Worm (Caenorhabditis elegans) whole organism, L2 larva: Measurements from ENCODE around the gene valv-1.
A peak's percentile ranks its signal among the peaks of the same experiment; 100 is the strongest.

Experiments
- C34F6.9 ChIP-seq: fragments of 150-350 bp; optimal IDR thresholded peaks from 2 replicates; lab custom pipeline; 2014; ENCODE audit warnings: missing biosample characterization, missing genetic modification characterization
- F13H6.1 ChIP-seq: sonication (generic microtip); optimal IDR thresholded peaks from 2 replicates; lab custom pipeline; 2016; ENCODE audit warnings: missing genetic modification characterization, missing compliant biosample characterization
- R02D3.7 ChIP-seq: fragments of 150-350 bp; optimal IDR thresholded peaks from 2 replicates; lab custom pipeline; 2014; ENCODE audit warnings: missing biosample characterization, missing genetic modification characterization
- Y55F3AM.14 ChIP-seq: fragments of 200-800 bp; sonication (Bioruptor generic); optimal IDR thresholded peaks from 2 replicates; lab custom pipeline; 2018; ENCODE audit warnings: mild to moderate bottlenecking, missing genetic modification characterization, missing compliant biosample characterization
- ZK546.5 ChIP-seq: sonication (generic microtip); optimal IDR thresholded peaks from 2 replicates; lab custom pipeline; 2017; ENCODE audit warnings: missing biosample characterization, missing genetic modification characterization
- alr-1 ChIP-seq: fragments of 150-350 bp; optimal IDR thresholded peaks from 2 replicates; lab custom pipeline; 2014; ENCODE audit warnings: missing biosample characterization, missing genetic modification characterization
- aly-2 ChIP-seq: fragments of 150-350 bp; optimal IDR thresholded peaks from 2 replicates; lab custom pipeline; 2014; ENCODE audit warnings: missing biosample characterization, missing genetic modification characterization
- blmp-1 ChIP-seq: sonication (generic microtip); optimal IDR thresholded peaks from 2 replicates; lab custom pipeline; 2017; ENCODE audit warnings: missing genetic modification characterization, mild to moderate bottlenecking, missing compliant biosample characterization, antibody characterized with exemption, moderate library complexity; ENCODE audit not compliant: insufficient read depth
- ceh-16 ChIP-seq: fragments of 150-350 bp; optimal IDR thresholded peaks from 2 replicates; lab custom pipeline; 2014; ENCODE audit warnings: missing biosample characterization, missing genetic modification characterization
- crh-2 ChIP-seq: sonication (generic microtip); optimal IDR thresholded peaks from 2 replicates; lab custom pipeline; 2017; ENCODE audit warnings: missing biosample characterization, missing genetic modification characterization
- dmd-4 ChIP-seq: sonication (generic microtip); optimal IDR thresholded peaks from 2 replicates; lab custom pipeline; 2017; ENCODE audit warnings: missing biosample characterization, missing genetic modification characterization
- egl-27 ChIP-seq: sonication (generic microtip); optimal IDR thresholded peaks from 3 replicates; lab custom pipeline; 2017; ENCODE audit warnings: missing biosample characterization, missing genetic modification reagents, missing genetic modification characterization
- elt-3 ChIP-seq: sonication (generic microtip); optimal IDR thresholded peaks from 2 replicates; lab custom pipeline; 2017; ENCODE audit warnings: missing biosample characterization, missing genetic modification characterization
- fos-1 ChIP-seq: fragments of 150-350 bp; optimal IDR thresholded peaks from 2 replicates; lab custom pipeline; 2014; ENCODE audit warnings: missing biosample characterization, missing genetic modification characterization
- gmeb-1 ChIP-seq: fragments of 150-350 bp; optimal IDR thresholded peaks from 2 replicates; lab custom pipeline; 2014; ENCODE audit warnings: missing biosample characterization, missing genetic modification characterization
- lin-11 ChIP-seq: fragments of 150-350 bp; sonication (generic microtip); optimal IDR thresholded peaks from 2 replicates; lab custom pipeline; 2014; ENCODE audit warnings: missing biosample characterization, missing genetic modification characterization, inconsistent platforms, mixed read lengths
- lin-13 ChIP-seq: fragments of 150-350 bp; optimal IDR thresholded peaks from 2 replicates; lab custom pipeline; 2014; ENCODE audit warnings: missing biosample characterization, missing genetic modification reagents, missing genetic modification characterization
- lin-39 ChIP-seq: fragments of 150-350 bp; optimal IDR thresholded peaks from 2 replicates; lab custom pipeline; 2014; ENCODE audit warnings: missing biosample characterization, missing genetic modification reagents, missing genetic modification characterization
- lsy-2 ChIP-seq, 2 experiments: fragments of 150-350 bp in 1 of 2; sonication (generic microtip) in 1 of 2; optimal IDR thresholded peaks; 2 replicates each; lab custom pipeline; 2014 to 2017; ENCODE audit warnings: missing biosample characterization in 2 of 2, missing genetic modification characterization in 2 of 2
- mab-5 ChIP-seq: fragments of 150-350 bp; optimal IDR thresholded peaks from 2 replicates; lab custom pipeline; 2014; ENCODE audit warnings: missing biosample characterization, missing genetic modification characterization
- mbf-1 ChIP-seq: sonication (generic microtip); optimal IDR thresholded peaks from 2 replicates; lab custom pipeline; 2017; ENCODE audit warnings: missing biosample characterization, missing genetic modification characterization
- mdl-1 ChIP-seq, 2 experiments: fragments of 150-350 bp in 1 of 2; sonication (generic microtip) in 1 of 2; optimal IDR thresholded peaks; 2 replicates each; lab custom pipeline; 2017; ENCODE audit warnings: missing biosample characterization in 2 of 2, missing genetic modification characterization in 2 of 2
- nhr-10 ChIP-seq: sonication (generic microtip); optimal IDR thresholded peaks from 2 replicates; lab custom pipeline; 2017; ENCODE audit warnings: missing biosample characterization, missing genetic modification characterization
- nhr-11 ChIP-seq: fragments of 150-350 bp; optimal IDR thresholded peaks from 2 replicates; lab custom pipeline; 2014; ENCODE audit warnings: missing biosample characterization, missing genetic modification characterization
- nhr-12 ChIP-seq: fragments of 150-350 bp; optimal IDR thresholded peaks from 2 replicates; lab custom pipeline; 2014; ENCODE audit warnings: missing biosample characterization, missing genetic modification characterization
- nhr-129 ChIP-seq: fragments of 150-350 bp; optimal IDR thresholded peaks from 2 replicates; lab custom pipeline; 2014; ENCODE audit warnings: missing biosample characterization, missing genetic modification characterization
- nhr-21 ChIP-seq: fragments of 150-350 bp; optimal IDR thresholded peaks from 2 replicates; lab custom pipeline; 2014; ENCODE audit warnings: missing biosample characterization, missing genetic modification characterization
- nhr-23 ChIP-seq: fragments of 150-350 bp; optimal IDR thresholded peaks from 2 replicates; lab custom pipeline; 2014; ENCODE audit warnings: missing biosample characterization, missing genetic modification reagents, missing genetic modification characterization
- nhr-25 ChIP-seq: fragments of 150-350 bp; sonication (generic microtip); optimal IDR thresholded peaks from 3 replicates; lab custom pipeline; 2014; ENCODE audit warnings: missing biosample characterization, missing genetic modification characterization
- nhr-6 ChIP-seq: fragments of 150-350 bp; optimal IDR thresholded peaks from 2 replicates; lab custom pipeline; 2014; ENCODE audit warnings: missing biosample characterization, missing genetic modification characterization
- nhr-77 ChIP-seq: fragments of 150-350 bp; optimal IDR thresholded peaks from 2 replicates; lab custom pipeline; 2014; ENCODE audit warnings: missing biosample characterization, missing genetic modification characterization
- peb-1 ChIP-seq: fragments of 150-350 bp; optimal IDR thresholded peaks from 2 replicates; lab custom pipeline; 2014; ENCODE audit warnings: missing biosample characterization, missing genetic modification characterization
- sem-4 ChIP-seq: fragments of 150-350 bp; optimal IDR thresholded peaks from 2 replicates; lab custom pipeline; 2014; ENCODE audit warnings: missing biosample characterization, missing genetic modification reagents, missing genetic modification characterization
- skn-1 ChIP-seq: sonication (generic microtip); optimal IDR thresholded peaks from 2 replicates; lab custom pipeline; 2017; ENCODE audit warnings: missing biosample characterization, missing genetic modification characterization
- sma-3 ChIP-seq: sonication (generic microtip); optimal IDR thresholded peaks from 2 replicates; lab custom pipeline; 2016; ENCODE audit warnings: missing genetic modification reagents, missing genetic modification characterization, missing compliant biosample characterization
- sma-9 ChIP-seq, 2 experiments: fragments of 150-350 bp in 1 of 2; sonication (generic microtip) in 1 of 2; optimal IDR thresholded peaks; 2 replicates each; lab custom pipeline; 2014 to 2016; ENCODE audit warnings: missing genetic modification characterization in 2 of 2, mild to moderate bottlenecking in 1 of 2, missing biosample characterization in 1 of 2, missing compliant biosample characterization in 1 of 2, missing genetic modification reagents in 1 of 2, moderate library complexity in 1 of 2
- unc-39 ChIP-seq: fragments of 150-350 bp; optimal IDR thresholded peaks from 2 replicates; lab custom pipeline; 2014; ENCODE audit warnings: missing biosample characterization, missing genetic modification characterization
- unc-55 ChIP-seq: fragments of 150-350 bp; sonication (generic microtip); optimal IDR thresholded peaks from 3 replicates; lab custom pipeline; 2014; ENCODE audit warnings: missing biosample characterization, missing genetic modification reagents, missing genetic modification characterization
- unc-62 ChIP-seq: fragments of 150-350 bp; optimal IDR thresholded peaks from 2 replicates; lab custom pipeline; 2014; ENCODE audit warnings: missing biosample characterization, missing genetic modification reagents, missing genetic modification characterization
- zag-1 ChIP-seq: fragments of 150-350 bp; optimal IDR thresholded peaks from 2 replicates; lab custom pipeline; 2014; ENCODE audit warnings: missing biosample characterization, missing genetic modification characterization
- ztf-11 ChIP-seq: sonication (generic microtip); optimal IDR thresholded peaks from 2 replicates; lab custom pipeline; 2017; ENCODE audit warnings: missing biosample characterization, missing genetic modification characterization

valv-1 gene

ce11 chrIV:7445236-7445635 lies at the start of gene valv-1:
valv-1 (minus strand) TSS chrIV:7445336.
- no peak for TF ChIP-seq blmp-1
- TF ChIP-seq nhr-23 (tag; lab: Kevin White, UChicago), result no peak
- TF ChIP-seq fos-1 (tag; lab: Kevin White, UChicago), result peak; percentile 28
- TF ChIP-seq lsy-2 (tag; optimal IDR thresholded peaks at IDR 0.05; lab: Kevin White, UChicago), result no peak
- TF ChIP-seq, all 48 proteins: peak for 1

- TF ChIP-seq skn-1 (tag; lab: Kevin White, UChicago) (no peak), alr-1 (tag; lab: Kevin White, UChicago) (no peak), lin-39 (tag; lab: Kevin White, UChicago) (no peak), unc-62 (GFP tag; lab: Kevin White, UChicago) (no peak), fos-1 (tag; lab: Kevin White, UChicago) (no peak), mbf-1 (no peak), R02D3.7 (tag; lab: Kevin White, UChicago) (no peak), nhr-25 (tag; lab: Kevin White, UChicago) (no peak)
- TF ChIP-seq, all 48 proteins: peak for 0
Observed at ce11 chrIV:7491464-7491863, 46.3 kb upstream of the valv-1 start, which contains the start of gene F55G1.1. F55G1.1 (plus strand) TSS chrIV:7491764.

ce11 chrIV:7488457-7488783 lies 43.3 kb upstream of the valv-1 start:
- TF ChIP-seq blmp-1 (no peak), C34F6.9 (tag; lab: Kevin White, UChicago) (no peak), peb-1 (tag; lab: Kevin White, UChicago) (no peak), unc-55 (GFP tag; lab: Kevin White, UChicago) (no peak), unc-39 (tag; lab: Kevin White, UChicago) (no peak), lin-13 (GFP tag; lab: Kevin White, UChicago) (no peak), ceh-16 (tag; lab: Kevin White, UChicago) (no peak), nhr-77 (tag; lab: Kevin White, UChicago) (no peak), dmd-4 (tag; lab: Kevin White, UChicago) (no peak), mdl-1 (tag; optimal IDR thresholded peaks at IDR 0.05; lab: Kevin White, UChicago) (no peak), aly-2 (tag; lab: Kevin White, UChicago) (no peak), mab-5 (no peak), unc-62 (GFP tag; lab: Kevin White, UChicago) (no peak), zag-1 (no peak), ztf-11 (tag; lab: Kevin White, UChicago) (no peak), sma-9 (GFP tag; optimal IDR thresholded peaks at IDR 0.05; lab: Kevin White, UChicago) (no peak), sma-9 (tag; optimal IDR thresholded peaks at IDR 0.05; lab: Kevin White, UChicago) (no peak), nhr-11 (tag; lab: Kevin White, UChicago) (no peak), elt-3 (tag; lab: Kevin White, UChicago) (no peak), nhr-6 (tag; lab: Kevin White, UChicago) (no peak), nhr-12 (no peak)

ce11 chrIV:7487554-7488456 lies 42.7 kb upstream of the valv-1 start, which contains the start of the genes his-60 and his-59:
his-60 (minus strand) TSS chrIV:7487992.
his-59 (plus strand) TSS chrIV:7488249.
- TF ChIP-seq peb-1 (tag; lab: Kevin White, UChicago) (no peak), F13H6.1 (tag; lab: Kevin White, UChicago) (no peak), Y55F3AM.14 (no peak), mdl-1 (tag; optimal IDR thresholded peaks at IDR 0.05; lab: Kevin White, UChicago) (no peak), aly-2 (tag; lab: Kevin White, UChicago) (no peak), alr-1 (tag; lab: Kevin White, UChicago) (no peak), ceh-16 (tag; lab: Kevin White, UChicago) (peak; percentile 96), unc-39 (tag; lab: Kevin White, UChicago) (no peak), crh-2 (tag; lab: Kevin White, UChicago) (peak; percentile 19), lin-13 (GFP tag; lab: Kevin White, UChicago) (peak; percentile 29), mab-5 (peak; percentile 58), unc-62 (GFP tag; lab: Kevin White, UChicago) (no peak), fos-1 (tag; lab: Kevin White, UChicago) (peak; percentile 2), nhr-129 (tag; lab: Kevin White, UChicago) (no peak), nhr-21 (no peak), dmd-4 (tag; lab: Kevin White, UChicago) (no peak), nhr-77 (tag; lab: Kevin White, UChicago) (no peak), lin-11 (tag; lab: Kevin White, UChicago) (no peak), nhr-12 (no peak), sma-9 (GFP tag; optimal IDR thresholded peaks at IDR 0.05; lab: Kevin White, UChicago) (peak; percentile 63), sma-9 (tag; optimal IDR thresholded peaks at IDR 0.05; lab: Kevin White, UChicago) (no peak), egl-27 (tag; lab: Kevin White, UChicago) (no peak), lin-39 (tag; lab: Kevin White, UChicago) (no peak), nhr-11 (tag; lab: Kevin White, UChicago) (no peak), ZK546.5 (tag; lab: Kevin White, UChicago) (no peak), sem-4 (peak; percentile 11), gmeb-1 (tag; lab: Kevin White, UChicago) (no peak), nhr-6 (tag; lab: Kevin White, UChicago) (no peak), sma-3 (GFP tag; lab: Kevin White, UChicago) (peak; percentile 12), R02D3.7 (tag; lab: Kevin White, UChicago) (no peak), ztf-11 (tag; lab: Kevin White, UChicago) (no peak), nhr-10 (no peak)
